Worm (Caenorhabditis elegans): ENCODE measurements around the gene msi-1.

Gene msi-1

DNA sequence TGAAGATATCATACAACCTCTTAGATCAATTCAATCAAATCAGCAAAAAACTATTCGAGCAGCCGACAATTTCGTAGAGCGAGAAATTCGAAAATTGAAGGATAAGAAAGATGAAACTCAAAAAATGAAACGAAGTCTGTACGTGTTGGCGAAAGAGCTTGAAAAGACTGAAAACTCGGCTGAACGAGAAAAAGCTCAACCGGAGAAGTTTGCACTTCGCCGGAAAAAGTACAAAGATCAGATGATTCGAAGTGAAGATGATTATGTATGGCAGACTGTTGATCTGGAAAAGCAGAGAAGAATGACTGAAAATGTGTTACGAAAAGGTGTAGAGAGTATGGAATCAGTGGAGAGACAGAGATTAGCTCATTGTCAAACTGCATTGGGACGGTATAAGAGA is 36.9 kb upstream of the msi-1 start:
- TF ChIP-seq nhr-28 (tag; optimal IDR thresholded peaks at IDR 0.05) (no peak), egl-5 (tag; optimal IDR thresholded peaks at IDR 0.05) (no peak), lsy-12 (tag; optimal IDR thresholded peaks at IDR 0.05) (no peak), nhr-76 (tag; optimal IDR thresholded peaks at IDR 0.05) (no peak), R02D3.7 (tag; optimal IDR thresholded peaks at IDR 0.05) (no peak), nfya-1 (tag; optimal IDR thresholded peaks at IDR 0.05; ENCODE audit: insufficient read depth) (no peak), ceh-9 (tag; optimal IDR thresholded peaks at IDR 0.05) (no peak), ztf-11 (tag; optimal IDR thresholded peaks at IDR 0.05) (no peak), tbx-2 (tag; optimal IDR thresholded peaks at IDR 0.05) (no peak), fkh-2 (tag; optimal IDR thresholded peaks at IDR 0.05) (no peak), ceh-16 (tag; optimal IDR thresholded peaks at IDR 0.05) (no peak), nhr-11 (tag; optimal IDR thresholded peaks at IDR 0.05) (no peak)

ce11 chrIII:4012036-4012435 is 35.8 kb upstream of the msi-1 start, which contains the start of gene C36E8.4:
TSS of gene C36E8.4 (plus strand) at chrIII:4012336.
- TF ChIP-seq zag-1 (tag; optimal IDR thresholded peaks at IDR 0.05) (no peak), lin-15B (tag; optimal IDR thresholded peaks at IDR 0.05) (no peak), ceh-28 (tag; optimal IDR thresholded peaks at IDR 0.05) (no peak), nhr-76 (tag; optimal IDR thresholded peaks at IDR 0.05) (no peak), nhr-237 (tag; optimal IDR thresholded peaks at IDR 0.05) (no peak), R02D3.7 (tag; optimal IDR thresholded peaks at IDR 0.05) (no peak), lin-39 (tag; optimal IDR thresholded peaks at IDR 0.05) (no peak), nhr-67 (tag; optimal IDR thresholded peaks at IDR 0.05) (no peak), ztf-4 (tag; optimal IDR thresholded peaks at IDR 0.05) (no peak), fkh-10 (GFP tag; optimal IDR thresholded peaks at IDR 0.05) (no peak), nhr-77 (tag; optimal IDR thresholded peaks at IDR 0.05) (no peak), hmg-11 (tag; optimal IDR thresholded peaks at IDR 0.05) (no peak), egl-5 (tag; optimal IDR thresholded peaks at IDR 0.05) (no peak), elt-2 (tag; optimal IDR thresholded peaks at IDR 0.05) (no peak), unc-62 (GFP tag; optimal IDR thresholded peaks at IDR 0.05) (no peak), ztf-11 (tag; optimal IDR thresholded peaks at IDR 0.05) (no peak), eor-1 (tag; optimal IDR thresholded peaks at IDR 0.05) (no peak), pqm-1 (tag; optimal IDR thresholded peaks at IDR 0.05) (no peak), mdl-1 (tag; optimal IDR thresholded peaks at IDR 0.05) (no peak)

ce11 chrIII:4010987-4011386 is 34.8 kb upstream of the msi-1 start:
- TF ChIP-seq fkh-10 (GFP tag; optimal IDR thresholded peaks at IDR 0.05) (no peak), elt-2 (tag; optimal IDR thresholded peaks at IDR 0.05) (peak; percentile 46), pqm-1 (tag; optimal IDR thresholded peaks at IDR 0.05) (peak; percentile 27)

DNA sequence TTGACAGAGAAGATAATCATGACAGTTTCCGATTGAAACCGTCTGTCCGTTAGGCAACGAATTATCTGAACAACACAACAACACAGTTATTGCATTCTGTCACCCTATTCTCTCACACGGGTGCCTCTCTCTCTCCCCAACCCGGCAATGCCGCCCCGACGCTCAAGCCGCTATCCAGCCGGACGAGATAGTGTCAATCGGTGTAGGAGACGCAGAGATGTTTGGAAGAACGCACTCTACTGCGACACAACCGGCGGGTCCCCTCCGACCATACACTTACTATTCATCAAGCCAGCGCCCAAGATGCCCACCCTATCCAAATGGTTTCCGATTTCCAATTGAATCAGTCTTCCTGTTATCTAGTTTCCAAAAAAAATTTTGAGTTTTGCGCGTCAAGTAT is 34.0 kb upstream of the msi-1 start:
- TF ChIP-seq lin-39 (tag; optimal IDR thresholded peaks at IDR 0.05) (peak; percentile 67), daf-12 (tag; optimal IDR thresholded peaks at IDR 0.05) (no peak), nfya-1 (tag; optimal IDR thresholded peaks at IDR 0.05; ENCODE audit: insufficient read depth) (peak; percentile 17), hmg-11 (tag; optimal IDR thresholded peaks at IDR 0.05) (peak; percentile 64), nhr-25 (tag; optimal IDR thresholded peaks at IDR 0.05) (peak; percentile 22), ZK546.5 (tag; optimal IDR thresholded peaks at IDR 0.05) (no peak), fkh-10 (GFP tag; optimal IDR thresholded peaks at IDR 0.05) (no peak)

DNA sequence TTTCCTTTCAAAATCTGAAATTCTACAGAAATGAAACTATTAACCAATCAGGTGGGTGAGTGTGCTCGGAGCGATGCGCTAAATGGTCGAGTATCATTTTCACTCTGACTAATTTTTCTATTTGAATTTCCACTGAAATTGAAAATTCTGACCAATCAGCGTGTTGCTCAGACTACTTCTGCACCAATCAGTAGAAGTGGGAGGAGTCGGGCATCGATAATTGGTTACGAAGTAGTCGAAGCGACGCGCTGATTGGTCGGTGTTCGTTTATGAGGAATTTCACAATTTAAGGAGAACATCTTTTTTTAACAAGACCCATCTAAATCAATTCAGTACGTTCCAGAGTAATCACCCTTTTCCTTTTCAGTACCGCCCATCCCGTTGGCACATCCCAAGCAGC is 33.0 kb upstream of the msi-1 start:
- TF ChIP-seq nfya-1 (tag; optimal IDR thresholded peaks at IDR 0.05; ENCODE audit: insufficient read depth) (peak; percentile 86), egl-27 (tag; optimal IDR thresholded peaks at IDR 0.05) (no peak), fkh-2 (tag; optimal IDR thresholded peaks at IDR 0.05) (no peak)

ce11 chrIII:4007017-4007416 is 30.8 kb upstream of the msi-1 start:
- TF ChIP-seq daf-12 (tag; optimal IDR thresholded peaks at IDR 0.05): no peak
- TF ChIP-seq mdl-1 (tag; optimal IDR thresholded peaks at IDR 0.05): no peak
- TF ChIP-seq mml-1 (tag; optimal IDR thresholded peaks at IDR 0.05): no peak
- no peak for TF ChIP-seq fkh-10 (GFP tag; optimal IDR thresholded peaks at IDR 0.05)
- no peak for TF ChIP-seq ZK546.5 (tag; optimal IDR thresholded peaks at IDR 0.05)
- no peak for TF ChIP-seq lin-15B (tag; optimal IDR thresholded peaks at IDR 0.05)
- no peak for TF ChIP-seq nfya-1 (tag; optimal IDR thresholded peaks at IDR 0.05; ENCODE audit: insufficient read depth)
- no peak for TF ChIP-seq ceh-16 (tag; optimal IDR thresholded peaks at IDR 0.05)
- TF ChIP-seq hmg-11 (tag; optimal IDR thresholded peaks at IDR 0.05): no peak
- TF ChIP-seq nhr-67 (tag; optimal IDR thresholded peaks at IDR 0.05): no peak
- no peak for TF ChIP-seq zag-1 (tag; optimal IDR thresholded peaks at IDR 0.05)
- TF ChIP-seq ceh-82 (tag; optimal IDR thresholded peaks at IDR 0.05): no peak

Data from whole organism, L3 larva.